Worm (Caenorhabditis elegans) whole organism, mixed stage, embryonic: ENCODE measurements around the gene F36H5.14.

Source experiments
- drap-1 ChIP-seq: fragments of 200-800 bp; sonication (Bioruptor generic); optimal IDR thresholded peaks from 3 replicates; lab custom pipeline; 2018; ENCODE audit warnings: mild to moderate bottlenecking, missing genetic modification characterization, missing compliant biosample characterization
- ham-2 ChIP-seq: fragments of 200-800 bp; sonication (Bioruptor generic); optimal IDR thresholded peaks from 2 replicates; lab custom pipeline; 2018; ENCODE audit warnings: mild to moderate bottlenecking, missing genetic modification characterization, missing compliant biosample characterization
- lsy-2 ChIP-seq: fragments of 150-350 bp; optimal IDR thresholded peaks from 2 replicates; lab custom pipeline; 2014; ENCODE audit warnings: missing biosample characterization, missing genetic modification characterization
- nhr-12 ChIP-seq: fragments of 150-350 bp; optimal IDR thresholded peaks from 2 replicates; lab custom pipeline; 2014; ENCODE audit warnings: missing biosample characterization, missing genetic modification characterization
- nhr-237 ChIP-seq: fragments of 150-350 bp; optimal IDR thresholded peaks from 2 replicates; lab custom pipeline; 2014; ENCODE audit warnings: missing biosample characterization, missing genetic modification characterization
- snpc-4 ChIP-seq: fragments of 150-350 bp; optimal IDR thresholded peaks from 2 replicates; lab custom pipeline; 2014; ENCODE audit warnings: missing biosample characterization, missing genetic modification characterization

DNA sequence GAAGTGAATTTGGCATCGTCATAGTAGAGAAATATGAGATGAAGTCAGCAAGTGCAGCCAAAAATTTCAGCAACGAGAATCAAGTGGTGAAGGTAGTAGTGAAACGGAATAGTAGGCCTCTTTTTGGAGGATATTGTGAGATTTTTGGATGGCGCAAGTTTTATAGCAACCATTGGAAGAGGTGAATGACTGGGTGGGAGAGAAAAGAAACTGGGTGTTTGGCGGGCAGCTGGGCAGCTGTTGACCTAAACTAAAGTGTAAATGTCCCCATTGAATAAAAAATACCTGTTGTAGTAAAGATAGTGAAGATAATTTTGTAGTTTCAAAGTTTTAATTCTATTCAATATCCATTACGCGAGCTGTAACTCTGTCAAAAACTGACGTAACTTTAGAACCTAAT, 40.7 kb downstream of the F36H5.14 start:
- TF ChIP-seq snpc-4 (tag; lab: Kevin White, UChicago) (no peak), ham-2 (no peak), nhr-237 (tag; lab: Kevin White, UChicago) (no peak), lsy-2 (tag; lab: Kevin White, UChicago) (no peak), nhr-12 (tag; lab: Kevin White, UChicago) (no peak), drap-1 (no peak)
